Fruit fly (Drosophila melanogaster): Measurements from ENCODE around the gene CG42342.

DNA sequence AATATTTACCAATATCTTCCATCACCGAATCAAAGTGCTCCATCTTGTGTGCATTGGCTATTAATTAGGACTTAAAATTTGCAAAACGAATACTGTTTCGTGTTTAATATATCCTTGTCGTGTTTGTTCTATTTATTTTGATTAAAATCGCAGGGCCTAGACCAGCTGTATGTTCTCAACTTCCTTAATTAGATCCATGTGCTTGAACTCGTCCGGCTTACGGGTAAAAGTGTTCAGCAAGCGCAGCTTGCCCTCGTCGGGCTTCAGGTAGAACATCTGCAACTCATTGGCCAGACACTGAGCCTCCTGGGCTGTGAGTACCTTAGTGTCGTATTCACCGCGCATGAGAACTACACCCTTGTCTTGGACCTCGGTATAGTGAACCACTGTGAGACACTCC is 110.7 kb downstream of the CG42342 start, which contains the start of gene CG12783:
- TF ChIP-seq usp (GFP tag; optimal IDR thresholded peaks at IDR 0.05) (no peak), CG8478 (optimal IDR thresholded peaks at IDR 0.05) (no peak), Dll (optimal IDR thresholded peaks at IDR 0.05) (no peak), EcR (GFP tag; optimal IDR thresholded peaks at IDR 0.05) (no peak)
